Fruit fly (Drosophila melanogaster): ENCODE measurements around the gene Hipk.

dm6 chr3L:610765-611164, 67.9 kb downstream of the Hipk start:
- TF ChIP-seq psq (optimal IDR thresholded peaks at IDR 0.05) (no peak), insv (optimal IDR thresholded peaks at IDR 0.05) (no peak), ttk (optimal IDR thresholded peaks at IDR 0.05) (no peak)

Data from Kc167 (cell line).